Worm (Caenorhabditis elegans) whole organism, L3 larva: Measurements from ENCODE around the gene hmgr-1.

Source experiments
- ceh-9 ChIP-seq: sonication (generic microtip); optimal IDR thresholded peaks from 2 replicates; lab custom pipeline; 2018; ENCODE audit warnings: missing biosample characterization, missing genetic modification characterization
- fos-1 ChIP-seq: fragments of 150-350 bp; optimal IDR thresholded peaks from 2 replicates; lab custom pipeline; 2014; ENCODE audit warnings: missing biosample characterization, missing genetic modification characterization
- nfya-1 ChIP-seq: sonication (generic microtip); optimal IDR thresholded peaks from 2 replicates; lab custom pipeline; 2017; ENCODE audit warnings: missing genetic modification characterization, mild to moderate bottlenecking, missing compliant biosample characterization, antibody characterized with exemption, moderate library complexity; ENCODE audit not compliant: insufficient read depth
- nhr-11 ChIP-seq: fragments of 150-350 bp; optimal IDR thresholded peaks from 2 replicates; lab custom pipeline; 2014; ENCODE audit warnings: missing biosample characterization, missing genetic modification characterization
- pha-4 ChIP-seq: fragments of 150-350 bp; optimal IDR thresholded peaks from 2 replicates; lab custom pipeline; 2014; ENCODE audit warnings: missing biosample characterization, missing genetic modification reagents, missing genetic modification characterization
- tbx-2 ChIP-seq: sonication (generic microtip); optimal IDR thresholded peaks from 2 replicates; lab custom pipeline; 2016; ENCODE audit warnings: mild to moderate bottlenecking, missing genetic modification characterization, missing compliant biosample characterization
- unc-62 ChIP-seq: fragments of 150-350 bp; sonication (generic microtip); optimal IDR thresholded peaks from 4 replicates; lab custom pipeline; 2014; ENCODE audit warnings: missing biosample characterization, missing genetic modification reagents, missing genetic modification characterization

ce11 chrIII:7323331-7323730, 36.0 kb upstream of the hmgr-1 start:
- TF ChIP-seq tbx-2 (tag; lab: Kevin White, UChicago) (no peak), nhr-11 (tag; lab: Kevin White, UChicago) (no peak), unc-62 (GFP tag; lab: Kevin White, UChicago) (no peak), nfya-1 (tag; lab: Kevin White, UChicago) (no peak), fos-1 (tag; lab: Kevin White, UChicago) (no peak), ceh-9 (tag; lab: Kevin White, UChicago) (no peak), pha-4 (tag; lab: Kevin White, UChicago) (no peak)
